Fruit fly (Drosophila melanogaster): Measurements from ENCODE around the gene CG4911.

The CG4911 gene

dm6 chr3L:9023627-9024026 is 48.9 kb downstream of the CG4911 start (continued):
- TF ChIP-seq CG14965 (GFP tag; optimal IDR thresholded peaks at IDR 0.05; ENCODE audit: borderline replicate concordance) (peak; percentile 20), HLH54F (GFP tag; optimal IDR thresholded peaks at IDR 0.05) (peak; percentile 45), CG7987 (GFP tag; optimal IDR thresholded peaks at IDR 0.05) (no peak), fu2 (GFP tag; optimal IDR thresholded peaks at IDR 0.05) (no peak), Ptx1 (GFP tag; IDR thresholded peaks at IDR 0.05) (peak; percentile 42; the same call in 1 of the 2 replicates), CG17612 (GFP tag; IDR thresholded peaks at IDR 0.05) (no peak), CG7271 (tag; optimal IDR thresholded peaks at IDR 0.05) (peak; percentile 74), gem (tag; optimal IDR thresholded peaks at IDR 0.05) (peak; percentile 80), Sin3A (optimal IDR thresholded peaks at IDR 0.05) (no peak), hkb (optimal IDR thresholded peaks at IDR 0.05) (no peak), hkb (GFP tag; IDR thresholded peaks at IDR 0.05) (peak; percentile 64), Sox102F (GFP tag; optimal IDR thresholded peaks at IDR 0.05) (peak; percentile 51), emc (GFP tag; optimal IDR thresholded peaks at IDR 0.05) (no peak), ftz-f1 (GFP tag; optimal IDR thresholded peaks at IDR 0.05) (no peak), CG13287 (GFP tag; IDR thresholded peaks at IDR 0.05; ENCODE audit: partially characterized antibody) (no peak), CG3726 (GFP tag; IDR thresholded peaks at IDR 0.05) (no peak), Elba2 (GFP tag; optimal IDR thresholded peaks at IDR 0.05) (peak; percentile 71), CG3065 (GFP tag; optimal IDR thresholded peaks at IDR 0.05) (no peak), kah (GFP tag; optimal IDR thresholded peaks at IDR 0.05) (no peak), cwo (GFP tag; optimal IDR thresholded peaks at IDR 0.05) (peak; percentile 45), CG12236 (GFP tag; optimal IDR thresholded peaks at IDR 0.05) (peak; percentile 68), Camta (GFP tag; optimal IDR thresholded peaks at IDR 0.05) (peak; percentile 65), zf30C (GFP tag; optimal IDR thresholded peaks at IDR 0.05) (peak; percentile 90), CG18476 (GFP tag; optimal IDR thresholded peaks at IDR 0.05) (peak; percentile 13), CG43689 (GFP tag; IDR thresholded peaks at IDR 0.05) (no peak), CG12219 (GFP tag; optimal IDR thresholded peaks at IDR 0.05) (peak; percentile 38), dmrt99B (tag; optimal IDR thresholded peaks at IDR 0.05) (peak; percentile 59), aop (GFP tag; IDR thresholded peaks at IDR 0.05) (no peak), sima (GFP tag; optimal IDR thresholded peaks at IDR 0.05) (peak; percentile 19), CG11696 (GFP tag; IDR thresholded peaks at IDR 0.05) (no peak), D19A (tag; optimal IDR thresholded peaks at IDR 0.05) (peak; percentile 70), chn (GFP tag; optimal IDR thresholded peaks at IDR 0.05) (peak; percentile 73), shn (GFP tag; optimal IDR thresholded peaks at IDR 0.05) (peak; percentile 24), z (GFP tag; IDR thresholded peaks at IDR 0.05) (no peak), CG4820 (GFP tag; optimal IDR thresholded peaks at IDR 0.05) (peak; percentile 64), fru (optimal IDR thresholded peaks at IDR 0.05) (no peak), Tbp (GFP tag; optimal IDR thresholded peaks at IDR 0.05) (no peak), CG15514 (GFP tag; optimal IDR thresholded peaks at IDR 0.05) (no peak), Scr (GFP tag; IDR thresholded peaks at IDR 0.05; ENCODE audit: partially characterized antibody) (no peak), CG8290 (GFP tag; optimal IDR thresholded peaks at IDR 0.05) (peak; percentile 40), CG8290 (tag; optimal IDR thresholded peaks at IDR 0.05) (peak in 1 of 2 experiments; percentile 34), CG7839 (tag; optimal IDR thresholded peaks at IDR 0.05) (peak; percentile 75), CG32767 (GFP tag; IDR thresholded peaks at IDR 0.05) (no peak), Dbx (GFP tag; IDR thresholded peaks at IDR 0.05) (no peak), CG2202 (tag; optimal IDR thresholded peaks at IDR 0.05) (peak; percentile 77), CG12104 (GFP tag; optimal IDR thresholded peaks at IDR 0.05) (peak; percentile 35), disco-r (GFP tag; optimal IDR thresholded peaks at IDR 0.05) (no peak), scrt (GFP tag; optimal IDR thresholded peaks at IDR 0.05) (peak; percentile 36), lola (GFP tag; optimal IDR thresholded peaks at IDR 0.05) (peak in 1 of 3 experiments; percentile 87), eyg (GFP tag; optimal IDR thresholded peaks at IDR 0.05) (no peak), phol (tag; optimal IDR thresholded peaks at IDR 0.05) (peak; percentile 72), insv (GFP tag; optimal IDR thresholded peaks at IDR 0.05) (no peak), Hsf (GFP tag; optimal IDR thresholded peaks at IDR 0.05) (peak; percentile 72)
